Worm (Caenorhabditis elegans) whole organism, L3 larva: ENCODE data around the gene ZK892.3.

ENCODE experiments used
- R02D3.7 ChIP-seq: fragments of 150-350 bp; optimal IDR thresholded peaks from 2 replicates; lab custom pipeline; 2014; ENCODE audit warnings: missing biosample characterization, missing genetic modification characterization
- aly-2 ChIP-seq: fragments of 150-350 bp; optimal IDR thresholded peaks from 2 replicates; lab custom pipeline; 2014; ENCODE audit warnings: missing biosample characterization, missing genetic modification characterization
- ceh-16 ChIP-seq: sonication (generic microtip); optimal IDR thresholded peaks from 2 replicates; lab custom pipeline; 2017; ENCODE audit warnings: missing biosample characterization, missing genetic modification characterization
- ceh-28 ChIP-seq: fragments of 150-350 bp; optimal IDR thresholded peaks from 2 replicates; lab custom pipeline; 2014; ENCODE audit warnings: missing biosample characterization, missing genetic modification reagents, missing genetic modification characterization
- daf-12 ChIP-seq: fragments of 150-350 bp; optimal IDR thresholded peaks from 2 replicates; lab custom pipeline; 2014; ENCODE audit warnings: missing biosample characterization, missing genetic modification reagents, missing genetic modification characterization
- egl-5 ChIP-seq: fragments of 150-350 bp; optimal IDR thresholded peaks from 2 replicates; lab custom pipeline; 2017; ENCODE audit warnings: missing biosample characterization, missing genetic modification reagents, missing genetic modification characterization, inconsistent platforms
- elt-1 ChIP-seq: fragments of 150-350 bp; optimal IDR thresholded peaks from 2 replicates; lab custom pipeline; 2014; ENCODE audit warnings: missing biosample characterization, missing genetic modification characterization
- elt-2 ChIP-seq: sonication (generic microtip); optimal IDR thresholded peaks from 2 replicates; lab custom pipeline; 2016; ENCODE audit warnings: missing genetic modification reagents, mild to moderate bottlenecking, missing genetic modification characterization, missing compliant biosample characterization
- eor-1 ChIP-seq, 2 experiments: fragments of 150-350 bp; optimal IDR thresholded peaks; 2 replicates each; lab custom pipeline; 2014 to 2018; ENCODE audit warnings: missing biosample characterization in 2 of 2, missing genetic modification characterization in 2 of 2
- fkh-10 ChIP-seq: sonication (generic microtip); optimal IDR thresholded peaks from 2 replicates; lab custom pipeline; 2017; ENCODE audit warnings: missing biosample characterization, missing genetic modification reagents, missing genetic modification characterization
- fkh-2 ChIP-seq: fragments of 150-350 bp; optimal IDR thresholded peaks from 2 replicates; lab custom pipeline; 2014; ENCODE audit warnings: missing biosample characterization, missing genetic modification reagents, missing genetic modification characterization
- fos-1 ChIP-seq: fragments of 150-350 bp; optimal IDR thresholded peaks from 2 replicates; lab custom pipeline; 2014; ENCODE audit warnings: missing biosample characterization, missing genetic modification characterization
- hmg-11 ChIP-seq: sonication (generic microtip); optimal IDR thresholded peaks from 2 replicates; lab custom pipeline; 2016; ENCODE audit warnings: missing genetic modification characterization, missing compliant biosample characterization
- lin-15B ChIP-seq: fragments of 150-350 bp; optimal IDR thresholded peaks from 2 replicates; lab custom pipeline; 2014; ENCODE audit warnings: missing biosample characterization, missing genetic modification characterization
- lin-39 ChIP-seq: fragments of 150-350 bp; optimal IDR thresholded peaks from 2 replicates; lab custom pipeline; 2018; ENCODE audit warnings: missing biosample characterization, missing genetic modification reagents, missing genetic modification characterization
- mdl-1 ChIP-seq: fragments of 150-350 bp; optimal IDR thresholded peaks from 2 replicates; lab custom pipeline; 2014; ENCODE audit warnings: missing biosample characterization, missing genetic modification characterization
- nfya-1 ChIP-seq: sonication (generic microtip); optimal IDR thresholded peaks from 2 replicates; lab custom pipeline; 2017; ENCODE audit warnings: missing genetic modification characterization, mild to moderate bottlenecking, missing compliant biosample characterization, antibody characterized with exemption, moderate library complexity; ENCODE audit not compliant: insufficient read depth
- nhr-11 ChIP-seq: fragments of 150-350 bp; optimal IDR thresholded peaks from 2 replicates; lab custom pipeline; 2014; ENCODE audit warnings: missing biosample characterization, missing genetic modification characterization
- nhr-23 ChIP-seq: fragments of 150-350 bp; optimal IDR thresholded peaks from 2 replicates; lab custom pipeline; 2014; ENCODE audit warnings: missing biosample characterization, missing genetic modification reagents, missing genetic modification characterization
- nhr-237 ChIP-seq: fragments of 150-350 bp; optimal IDR thresholded peaks from 2 replicates; lab custom pipeline; 2014; ENCODE audit warnings: missing biosample characterization, missing genetic modification characterization
- nhr-67 ChIP-seq: fragments of 150-350 bp; optimal IDR thresholded peaks from 2 replicates; lab custom pipeline; 2014; ENCODE audit warnings: missing biosample characterization, missing genetic modification characterization
- nhr-76 ChIP-seq: fragments of 150-350 bp; sonication (generic microtip); optimal IDR thresholded peaks from 5 replicates; lab custom pipeline; 2014; ENCODE audit warnings: missing biosample characterization, missing genetic modification characterization
- pqm-1 ChIP-seq: fragments of 150-350 bp; optimal IDR thresholded peaks from 2 replicates; lab custom pipeline; 2017; ENCODE audit warnings: missing biosample characterization, missing genetic modification characterization, inconsistent platforms
- skn-1 ChIP-seq: fragments of 150-350 bp; optimal IDR thresholded peaks from 2 replicates; lab custom pipeline; 2014; ENCODE audit warnings: missing biosample characterization, missing genetic modification characterization
- snpc-4 ChIP-seq: fragments of 150-350 bp; optimal IDR thresholded peaks from 2 replicates; lab custom pipeline; 2014; ENCODE audit warnings: missing biosample characterization, missing genetic modification characterization
- tbx-2 ChIP-seq: sonication (generic microtip); optimal IDR thresholded peaks from 2 replicates; lab custom pipeline; 2016; ENCODE audit warnings: mild to moderate bottlenecking, missing genetic modification characterization, missing compliant biosample characterization
- unc-62 ChIP-seq: fragments of 150-350 bp; sonication (generic microtip); optimal IDR thresholded peaks from 4 replicates; lab custom pipeline; 2014; ENCODE audit warnings: missing biosample characterization, missing genetic modification reagents, missing genetic modification characterization
- zag-1 ChIP-seq: fragments of 150-350 bp; optimal IDR thresholded peaks from 2 replicates; lab custom pipeline; 2014; ENCODE audit warnings: missing biosample characterization, missing genetic modification characterization
- ztf-11 ChIP-seq: fragments of 150-350 bp; optimal IDR thresholded peaks from 2 replicates; lab custom pipeline; 2014; ENCODE audit warnings: missing biosample characterization, missing genetic modification characterization
- ztf-4 ChIP-seq: fragments of 150-350 bp; optimal IDR thresholded peaks from 2 replicates; lab custom pipeline; 2014; ENCODE audit warnings: missing biosample characterization, missing genetic modification characterization

Gene ZK892.3

ce11 chrII:10001546-10001945, at the start of gene ZK892.3:
TSS of gene ZK892.3 (plus strand) at chrII:10001846.
- TF ChIP-seq nhr-11 (tag; lab: Kevin White, UChicago) (no peak), nhr-237 (no peak), daf-12 (no peak)

ce11 chrII:9951846-9952245, 49.8 kb upstream of the ZK892.3 start:
- TF ChIP-seq nhr-23 (tag; lab: Kevin White, UChicago) (no peak), unc-62 (GFP tag; lab: Kevin White, UChicago) (no peak)

DNA sequence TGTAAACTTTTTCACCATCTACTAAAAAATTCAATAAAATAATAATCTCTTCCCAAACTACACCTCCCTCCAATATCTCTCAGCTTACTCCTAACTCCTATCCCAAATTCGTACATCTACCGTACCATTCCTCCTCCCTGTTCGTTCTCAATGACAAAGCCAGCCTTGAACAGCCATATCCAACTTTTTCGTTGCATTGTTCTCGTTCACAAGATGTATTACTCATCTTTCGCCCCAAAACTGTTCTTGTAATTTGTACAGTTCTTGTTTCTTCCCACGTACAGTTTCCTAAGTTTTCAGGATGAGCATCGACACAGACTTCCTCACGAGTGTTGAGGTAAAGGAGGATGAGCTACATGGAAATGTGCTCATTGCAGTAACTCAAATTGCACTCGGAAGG, 46.8 kb upstream of the ZK892.3 start, which contains the start of gene egl-43:
Gene egl-43, plus strand, starts transcription at position 301 of the 400 bp plus-strand sequence.
- no peak for TF ChIP-seq ceh-16
- TF ChIP-seq nhr-67 (tag; lab: Kevin White, UChicago) = no peak
- no peak for TF ChIP-seq lin-39
- TF ChIP-seq hmg-11 (tag; lab: Kevin White, UChicago) = no peak
- no peak for TF ChIP-seq fkh-10 (GFP tag; lab: Kevin White, UChicago)
- TF ChIP-seq egl-5 (tag; lab: Kevin White, UChicago) = no peak
- no peak for TF ChIP-seq ceh-28

DNA sequence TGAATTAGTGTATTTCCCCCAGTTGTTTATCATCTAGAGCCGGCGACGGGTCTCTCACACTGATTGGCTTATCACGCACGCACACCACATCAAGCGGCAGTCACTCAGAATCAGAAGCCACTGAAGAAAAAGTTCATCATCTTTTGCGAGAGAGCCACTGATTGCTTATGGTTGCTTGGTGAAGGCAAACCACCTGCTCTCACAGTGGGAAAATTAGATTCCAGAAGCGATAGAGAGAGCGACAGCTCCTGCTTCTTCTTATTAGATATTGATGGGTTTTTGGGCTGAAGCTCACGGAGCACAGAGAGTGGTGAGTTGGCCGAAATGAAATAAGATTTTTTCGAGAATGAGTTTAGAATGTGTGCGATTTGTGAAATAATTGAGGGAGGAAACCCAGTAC, 45.5 kb upstream of the ZK892.3 start:
- no peak for TF ChIP-seq R02D3.7 (tag; lab: Kevin White, UChicago)
- TF ChIP-seq nhr-11 (tag; lab: Kevin White, UChicago) = peak; percentile 48
- no peak for TF ChIP-seq ztf-11
- no peak for TF ChIP-seq ceh-16
- no peak for TF ChIP-seq fkh-10 (GFP tag; lab: Kevin White, UChicago)

DNA sequence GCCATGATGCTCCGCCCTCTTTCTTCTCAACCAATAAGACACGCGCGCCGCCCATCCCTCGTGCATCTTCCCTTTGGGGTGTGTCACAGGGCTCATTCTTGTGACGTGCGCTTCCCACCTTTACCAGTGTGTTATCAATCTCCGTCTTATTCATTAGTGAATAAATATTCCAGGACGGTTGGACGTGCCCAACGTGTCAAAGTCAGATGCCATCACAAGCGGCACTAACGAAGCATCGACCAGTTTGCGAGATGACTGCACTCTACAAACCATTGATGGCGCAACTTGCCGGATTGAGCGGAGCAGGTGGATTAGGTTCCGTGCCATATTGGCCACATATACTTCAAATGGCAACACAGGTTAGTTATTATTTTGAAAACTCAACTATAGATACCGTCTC, 41.5 kb upstream of the ZK892.3 start:
- peak; percentile 38 for TF ChIP-seq nfya-1 (tag; lab: Kevin White, UChicago)
- TF ChIP-seq nhr-11 (tag; lab: Kevin White, UChicago) = no peak

ce11 chrII:9963808-9964207, 37.8 kb upstream of the ZK892.3 start:
- TF ChIP-seq fkh-2 (tag; lab: Kevin White, UChicago) (no peak), ztf-11 (no peak), elt-2 (tag; lab: Kevin White, UChicago) (peak; percentile 31), aly-2 (tag; lab: Kevin White, UChicago) (no peak)

- no peak for TF ChIP-seq eor-1 (tag; optimal IDR thresholded peaks at IDR 0.05; lab: Kevin White, UChicago)
- TF ChIP-seq pqm-1 (tag; lab: Kevin White, UChicago) = peak; percentile 56
- peak; percentile 86 for TF ChIP-seq tbx-2 (tag; lab: Kevin White, UChicago)
- TF ChIP-seq unc-62 (GFP tag; lab: Kevin White, UChicago) = no peak
- TF ChIP-seq ztf-4 (tag; lab: Kevin White, UChicago) = no peak
- TF ChIP-seq fkh-2 (tag; lab: Kevin White, UChicago) = no peak
- no peak for TF ChIP-seq zag-1
- no peak for TF ChIP-seq snpc-4 (tag; lab: Kevin White, UChicago)
- no peak for TF ChIP-seq fos-1 (tag; lab: Kevin White, UChicago)
- TF ChIP-seq ceh-28 = no peak
- no peak for TF ChIP-seq skn-1 (tag; lab: Kevin White, UChicago)
- TF ChIP-seq ceh-16 = no peak
These were observed 36.3 kb upstream of the ZK892.3 start for ce11 chrII:9965325-9965724.

DNA sequence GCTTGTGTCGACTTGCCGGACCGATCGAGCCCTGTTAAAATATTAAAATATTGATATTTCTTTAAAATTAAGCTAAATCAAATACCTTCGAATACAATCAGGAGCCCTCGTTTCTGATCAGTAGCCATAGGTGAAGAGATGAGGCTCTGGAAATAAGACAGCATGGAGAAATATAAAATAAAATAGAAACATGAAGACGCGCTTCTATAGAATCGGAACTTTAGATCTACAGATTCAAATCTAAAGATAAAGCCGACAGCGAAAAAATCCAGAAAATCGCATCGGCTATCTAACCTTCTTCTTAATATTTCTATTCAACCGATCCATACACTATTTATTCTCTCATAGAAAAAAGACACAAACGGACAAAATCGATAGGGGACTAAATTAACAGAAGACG, 34.7 kb upstream of the ZK892.3 start, which contains the start of gene dtmk-1:
Gene dtmk-1, minus strand, starts transcription at position 146 of the 400 bp plus-strand sequence.
- no peak for TF ChIP-seq lin-15B (tag; lab: Kevin White, UChicago)
- TF ChIP-seq nhr-76 = no peak
- peak; percentile 25 for TF ChIP-seq nhr-23 (tag; lab: Kevin White, UChicago)
- no peak for TF ChIP-seq fkh-10 (GFP tag; lab: Kevin White, UChicago)
- peak; percentile 62 for TF ChIP-seq elt-1 (tag; lab: Kevin White, UChicago)
- no peak for TF ChIP-seq egl-5 (tag; lab: Kevin White, UChicago)
- TF ChIP-seq mdl-1 (tag; lab: Kevin White, UChicago) = no peak
- TF ChIP-seq daf-12 = no peak
